Worm (Caenorhabditis elegans) whole organism, early embryonic: Measurements from ENCODE around the gene timm-17B.1.

Source experiments
- B0310.2 ChIP-seq: sonication (generic microtip); optimal IDR thresholded peaks from 2 replicates; lab custom pipeline; 2016; ENCODE audit warnings: mild to moderate bottlenecking, missing genetic modification characterization, missing compliant biosample characterization
- F13C5.2 ChIP-seq: sonication (generic microtip); optimal IDR thresholded peaks from 2 replicates; lab custom pipeline; 2017; ENCODE audit warnings: mild to moderate bottlenecking, missing genetic modification characterization, inconsistent platforms, missing compliant biosample characterization
- aly-1 ChIP-seq: sonication (generic microtip); optimal IDR thresholded peaks from 2 replicates; lab custom pipeline; 2016; ENCODE audit warnings: missing genetic modification characterization, missing compliant biosample characterization
- ama-1 ChIP-seq: fragments of 150-350 bp; optimal IDR thresholded peaks from 2 replicates; lab custom pipeline; 2014
- ceh-13 ChIP-seq: fragments of 200-800 bp; sonication (Bioruptor generic); optimal IDR thresholded peaks from 2 replicates; lab custom pipeline; 2018; ENCODE audit warnings: mild to moderate bottlenecking, missing genetic modification characterization, missing compliant biosample characterization
- ceh-36 ChIP-seq: sonication (generic microtip); optimal IDR thresholded peaks from 2 replicates; lab custom pipeline; 2016; ENCODE audit warnings: missing genetic modification characterization, inconsistent platforms, missing compliant biosample characterization
- ets-7 ChIP-seq: sonication (generic microtip); optimal IDR thresholded peaks from 2 replicates; lab custom pipeline; 2016; ENCODE audit warnings: missing genotype, missing genetic modification characterization, missing compliant biosample characterization
- flt-1 ChIP-seq: fragments of 200-800 bp; sonication (Bioruptor generic); IDR thresholded peaks from 2 replicates; pipeline ENCODE4 v1.3.6; 2022; ENCODE audit warnings: missing genetic modification characterization, missing compliant biosample characterization
- hmbx-1 ChIP-seq: sonication (generic microtip); optimal IDR thresholded peaks from 2 replicates; lab custom pipeline; 2016; ENCODE audit warnings: mild to moderate bottlenecking, missing genetic modification characterization, missing compliant biosample characterization
- hmg-4 ChIP-seq: fragments of 200-800 bp; sonication (Bioruptor generic); optimal IDR thresholded peaks from 2 replicates; lab custom pipeline; 2018; ENCODE audit warnings: mild to moderate bottlenecking, missing genetic modification characterization, missing compliant biosample characterization
- hnd-1 ChIP-seq: sonication (generic microtip); optimal IDR thresholded peaks from 2 replicates; lab custom pipeline; 2016; ENCODE audit warnings: missing genetic modification characterization, missing compliant biosample characterization
- pes-1 ChIP-seq: fragments of 200-800 bp; sonication (Bioruptor generic); IDR thresholded peaks from 2 replicates; pipeline ENCODE4 v1.3.6; 2022; ENCODE audit warnings: missing genetic modification reagents, missing genetic modification characterization, missing compliant biosample characterization
- scrt-1 ChIP-seq: fragments of 200-800 bp; sonication (Bioruptor generic); IDR thresholded peaks from 2 replicates; pipeline ENCODE4 v1.3.6; 2022; ENCODE audit warnings: missing genetic modification characterization, missing compliant biosample characterization
- sea-1 ChIP-seq: fragments of 200-800 bp; sonication (Bioruptor generic); conservative IDR thresholded peaks from 2 replicates; pipeline ENCODE4 v1.3.6; 2022; ENCODE audit warnings: missing genetic modification characterization, missing compliant biosample characterization
- tbx-11 ChIP-seq: fragments of 200-800 bp; sonication (Bioruptor generic); IDR thresholded peaks from 2 replicates; pipeline ENCODE4 v1.3.6; 2022; ENCODE audit warnings: missing genetic modification characterization, missing compliant biosample characterization
- tbx-37 ChIP-seq: fragments of 200-800 bp; sonication (Bioruptor generic); conservative IDR thresholded peaks from 2 replicates; pipeline ENCODE4 v1.3.6; 2022; ENCODE audit warnings: missing genetic modification reagents, missing genetic modification characterization, missing compliant biosample characterization
- tra-4 ChIP-seq: sonication (generic microtip); optimal IDR thresholded peaks from 2 replicates; lab custom pipeline; 2017; ENCODE audit warnings: missing genetic modification characterization, missing compliant biosample characterization

Gene timm-17B.1

DNA sequence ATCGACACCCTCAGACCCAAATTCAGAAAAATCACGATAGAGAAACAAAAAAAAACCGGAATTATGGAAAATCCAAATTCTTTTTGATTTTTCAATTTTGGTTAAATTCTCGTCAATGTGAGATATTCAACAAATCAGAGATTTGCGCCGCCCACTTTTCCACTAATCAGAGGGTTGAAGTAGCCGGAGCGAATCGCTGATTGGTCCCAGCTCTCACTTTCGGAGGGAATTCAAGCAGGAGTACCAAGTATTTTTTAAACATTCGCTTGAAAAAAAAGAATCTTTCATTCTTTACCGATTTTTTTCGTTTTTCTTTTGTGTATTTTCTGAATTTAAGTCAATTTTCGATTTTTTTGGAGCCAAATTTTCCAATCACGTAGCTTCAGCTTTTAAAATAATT is 39.4 kb downstream of the timm-17B.1 start:
- TF ChIP-seq F13C5.2 (no peak), hmg-4 (GFP tag; lab: Kevin White, UChicago) (no peak), aly-1 (no peak), tbx-11 (no peak), hnd-1 (tag; lab: Kevin White, UChicago) (no peak), tra-4 (tag; lab: Kevin White, UChicago) (no peak), pes-1 (no peak)

DNA sequence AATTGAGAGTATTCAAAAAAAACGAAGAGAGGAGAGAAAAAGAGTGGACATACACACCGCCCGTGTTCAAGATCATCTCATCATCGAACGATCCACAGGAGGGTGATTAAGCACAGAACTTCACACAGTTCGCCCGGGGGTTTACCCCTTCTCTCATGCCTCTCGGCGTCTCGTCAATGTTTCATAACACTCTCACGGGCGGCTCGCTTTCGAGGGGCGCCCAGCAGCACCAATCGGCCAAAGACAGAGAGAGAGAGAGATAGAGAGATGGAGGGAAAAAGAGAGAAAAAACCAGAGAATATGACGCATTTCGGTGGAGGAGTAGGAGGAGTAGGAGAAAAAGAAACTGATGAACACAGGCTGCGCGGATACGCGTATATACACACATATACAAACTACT is 40.1 kb downstream of the timm-17B.1 start:
- no peak for TF ChIP-seq hnd-1 (tag; lab: Kevin White, UChicago)
- TF ChIP-seq sea-1 (GFP tag; lab: Robert Waterston, UW), result 0 out of 2 replicates have a peak, but pooled peaks have one; percentile 11
- peak; percentile 40 for TF ChIP-seq hmg-4 (GFP tag; lab: Kevin White, UChicago)

DNA sequence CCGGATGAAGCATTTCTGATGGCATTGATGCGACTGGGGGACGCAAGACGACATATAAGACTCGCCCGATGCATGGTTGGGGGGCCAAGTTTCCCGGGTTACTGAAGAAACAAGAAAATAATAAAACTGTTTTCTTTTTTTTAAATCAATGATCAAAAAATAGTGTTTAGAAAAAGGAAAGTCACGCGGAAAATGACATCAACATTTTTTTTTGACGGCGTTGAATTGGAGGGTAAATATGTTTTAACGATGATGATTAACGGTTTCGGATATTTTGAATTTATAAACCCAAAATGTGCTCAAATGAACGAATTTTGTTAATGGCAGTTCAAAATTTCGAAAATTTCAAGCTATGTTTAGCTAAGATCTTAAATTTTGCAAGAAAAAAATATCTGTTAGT is 41.4 kb downstream of the timm-17B.1 start, which contains the start of gene ogdh-1:
ogdh-1 (minus strand) TSS at position 101 of the 400 bp plus-strand sequence.
- no peak for TF ChIP-seq ceh-13
- no peak for TF ChIP-seq B0310.2 (tag; lab: Kevin White, UChicago)
- no peak for TF ChIP-seq hmbx-1 (tag; lab: Kevin White, UChicago)
- TF ChIP-seq aly-1, result no peak
- TF ChIP-seq hmg-4 (GFP tag; lab: Kevin White, UChicago), result no peak
- TF ChIP-seq tbx-37 (GFP tag; lab: Robert Waterston, UW), result no peak
- TF ChIP-seq sea-1 (GFP tag; lab: Robert Waterston, UW), result no peak
- no peak for TF ChIP-seq ama-1 (lab: Kevin White, UChicago)
- TF ChIP-seq ceh-36 (tag; lab: Kevin White, UChicago), result no peak
- no peak for TF ChIP-seq tra-4 (tag; lab: Kevin White, UChicago)
- no peak for TF ChIP-seq flt-1 (GFP tag; lab: Robert Waterston, UW)
- TF ChIP-seq scrt-1, result no peak
- no peak for TF ChIP-seq pes-1
- no peak for TF ChIP-seq hnd-1 (tag; lab: Kevin White, UChicago)
- TF ChIP-seq tbx-11, result no peak
- TF ChIP-seq F13C5.2, result no peak
- no peak for TF ChIP-seq ets-7 (tag; lab: Kevin White, UChicago)
